Fruit fly (Drosophila melanogaster) whole organism, pupa: ENCODE measurements around the gene CG46281.

Source experiments
- CG15710 ChIP-seq: fragments of 200-800 bp; sonication (Bioruptor generic); optimal IDR thresholded peaks from 2 replicates; lab custom pipeline; 2018; ENCODE audit warnings: missing biosample characterization, mild to moderate bottlenecking, missing genetic modification characterization, moderate library complexity
- CG32121 ChIP-seq: fragments of 200-800 bp; sonication (Bioruptor generic); IDR thresholded peaks from 2 replicates; pipeline ENCODE4 v1.3.6; 2022; ENCODE audit warnings: missing biosample characterization, missing genetic modification characterization
- CG34367 ChIP-seq: fragments of 200-800 bp; sonication (Bioruptor generic); optimal IDR thresholded peaks from 2 replicates; lab custom pipeline; 2018; ENCODE audit warnings: missing biosample characterization, mild to moderate bottlenecking, missing genetic modification characterization
- Pif1A ChIP-seq: fragments of 200-800 bp; sonication (Bioruptor generic); optimal IDR thresholded peaks from 3 replicates; lab custom pipeline; 2016; ENCODE audit warnings: missing biosample characterization, missing genetic modification characterization
- Snoo ChIP-seq: fragments of 200-800 bp; sonication (Bioruptor generic); optimal IDR thresholded peaks from 3 replicates; lab custom pipeline; 2017; ENCODE audit warnings: missing biosample characterization, mild to moderate bottlenecking, missing genetic modification characterization, inconsistent platforms
- rn ChIP-seq: fragments of 200-800 bp; sonication (Bioruptor generic); IDR thresholded peaks from 2 replicates; pipeline ENCODE4 v1.3.6; 2022; ENCODE audit warnings: missing biosample characterization, missing genetic modification characterization

- no peak for TF ChIP-seq CG34367
- no peak for TF ChIP-seq Pif1A (GFP tag; lab: Kevin White, UChicago)
- no peak for TF ChIP-seq Snoo (tag; lab: Kevin White, UChicago)
- TF ChIP-seq CG15710 (tag; lab: Kevin White, UChicago): no peak
- no peak for TF ChIP-seq rn (GFP tag; lab: Robert Waterston, UW)
- TF ChIP-seq CG32121 (GFP tag; lab: Robert Waterston, UW): no peak
Observed at dm6 chr3R:13065180-13065757, 35.2 kb upstream of the CG46281 start.
